Worm (Caenorhabditis elegans): ENCODE results near the gene cnk-1.

The cnk-1 gene

DNA sequence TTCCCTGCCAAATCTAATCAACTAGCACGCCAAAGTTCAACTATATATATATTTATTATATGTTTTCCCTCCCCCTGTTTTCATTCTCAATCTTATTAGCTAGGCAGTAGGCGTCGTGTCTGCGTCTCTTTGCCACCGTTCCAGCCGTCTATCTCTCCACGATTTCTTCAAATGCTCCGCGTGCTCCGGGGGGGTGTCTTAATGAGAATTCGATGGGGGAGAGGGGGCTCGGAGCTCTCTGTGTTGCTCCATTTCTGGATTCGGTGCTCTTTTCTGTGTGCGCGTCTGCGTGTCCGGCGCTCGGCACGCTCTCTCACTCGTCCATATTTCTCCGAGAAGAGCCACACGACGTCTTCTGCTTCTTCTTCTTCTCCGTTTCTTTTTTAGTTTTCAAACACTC, 13.2 kb downstream of the cnk-1 start (continued):
- TF ChIP-seq fkh-8 (tag; optimal IDR thresholded peaks at IDR 0.05) (peak; percentile 91), grh-1 (GFP tag; IDR thresholded peaks at IDR 0.05) (no peak), nhr-90 (tag; optimal IDR thresholded peaks at IDR 0.05; ENCODE audit: poor library complexity) (no peak), hlh-17 (GFP tag; optimal IDR thresholded peaks at IDR 0.05; ENCODE audit: borderline replicate concordance) (no peak), efl-3 (GFP tag; optimal IDR thresholded peaks at IDR 0.05) (no peak), mep-1 (tag; optimal IDR thresholded peaks at IDR 0.05) (peak; percentile 13), isw-1 (GFP tag; IDR thresholded peaks at IDR 0.05) (peak; percentile 69), Y116A8C.19 (tag; optimal IDR thresholded peaks at IDR 0.05; ENCODE audit: borderline replicate concordance) (no peak), C16A3.4 (tag; optimal IDR thresholded peaks at IDR 0.05) (no peak), elt-3 (tag; optimal IDR thresholded peaks at IDR 0.05) (no peak), nhr-11 (tag; optimal IDR thresholded peaks at IDR 0.05) (no peak), nhr-19 (GFP tag; conservative IDR thresholded peaks at IDR 0.05) (0 out of 2 replicates have a peak, but pooled peaks have one; percentile 29), pag-3 (tag; optimal IDR thresholded peaks at IDR 0.05; ENCODE audit: borderline replicate concordance, insufficient read depth) (no peak), lin-15B (tag; optimal IDR thresholded peaks at IDR 0.05) (no peak), ceh-8 (GFP tag; optimal IDR thresholded peaks at IDR 0.05) (peak; percentile 13), ets-5 (GFP tag; IDR thresholded peaks at IDR 0.05) (no peak), ceh-63 (GFP tag; optimal IDR thresholded peaks at IDR 0.05) (no peak), lin-35 (GFP tag; optimal IDR thresholded peaks at IDR 0.05) (peak in 1 of 2 experiments; percentile 29), lin-13 (GFP tag; optimal IDR thresholded peaks at IDR 0.05) (no peak), zip-4 (GFP tag; optimal IDR thresholded peaks at IDR 0.05) (no peak), lir-3 (tag; optimal IDR thresholded peaks at IDR 0.05; ENCODE audit: poor library complexity) (peak; percentile 36), nhr-47 (tag; optimal IDR thresholded peaks at IDR 0.05) (peak; percentile 73), tbx-2 (tag; optimal IDR thresholded peaks at IDR 0.05) (peak; percentile 68), mab-9 (GFP tag; IDR thresholded peaks at IDR 0.05) (peak; percentile 25; the same call in 1 of the 2 replicates), unc-98 (GFP tag; IDR thresholded peaks at IDR 0.05) (no peak), pax-3 (tag; optimal IDR thresholded peaks at IDR 0.05) (peak; percentile 53), fkh-4 (tag; optimal IDR thresholded peaks at IDR 0.05; ENCODE audit: borderline replicate concordance) (no peak), nhr-28 (tag; optimal IDR thresholded peaks at IDR 0.05) (no peak), irx-1 (tag; optimal IDR thresholded peaks at IDR 0.05) (no peak), ceh-90 (tag; optimal IDR thresholded peaks at IDR 0.05) (no peak), unc-62 (GFP tag; optimal IDR thresholded peaks at IDR 0.05) (no peak), mef-2 (tag; optimal IDR thresholded peaks at IDR 0.05) (peak; percentile 8), pqm-1 (tag; optimal IDR thresholded peaks at IDR 0.05) (no peak), rnt-1 (tag; optimal IDR thresholded peaks at IDR 0.05) (peak; percentile 28), C04F5.9 (tag; optimal IDR thresholded peaks at IDR 0.05) (no peak), C34B4.2 (tag; optimal IDR thresholded peaks at IDR 0.05) (no peak), nhr-84 (tag; optimal IDR thresholded peaks at IDR 0.05) (no peak), hpl-2 (GFP tag; optimal IDR thresholded peaks at IDR 0.05) (no peak), fos-1 (tag; optimal IDR thresholded peaks at IDR 0.05) (no peak), elt-2 (tag; optimal IDR thresholded peaks at IDR 0.05) (no peak), nhr-71 (tag; optimal IDR thresholded peaks at IDR 0.05) (peak; percentile 80), hlh-4 (tag; optimal IDR thresholded peaks at IDR 0.05) (no peak), snu-23 (GFP tag; optimal IDR thresholded peaks at IDR 0.05) (peak; percentile 37), nhr-85 (tag) (no peak)

Data from whole organism, L1 larva.